Fruit fly (Drosophila melanogaster) whole organism, embryonic: ENCODE data around the gene RhoGAP19D.

Source experiments
- C15 ChIP-seq: fragments of 200-800 bp; sonication (Bioruptor generic); IDR thresholded peaks from 3 replicates; pipeline ENCODE4 v1.3.6; 2022; ENCODE audit warnings: missing biosample characterization, missing genetic modification characterization
- CG10274 ChIP-seq: fragments of 200-800 bp; sonication (Bioruptor generic); optimal IDR thresholded peaks from 3 replicates; lab custom pipeline; 2017; ENCODE audit warnings: missing biosample characterization, mild to moderate bottlenecking, missing genetic modification characterization
- CG10654 ChIP-seq: fragments of 200-800 bp; sonication (Bioruptor generic); optimal IDR thresholded peaks from 2 replicates; lab custom pipeline; 2016; ENCODE audit warnings: missing biosample characterization, missing genetic modification characterization
- CG11504 ChIP-seq: fragments of 200-800 bp; sonication (Bioruptor generic); optimal IDR thresholded peaks from 3 replicates; lab custom pipeline; 2019; ENCODE audit warnings: missing biosample characterization, mild to moderate bottlenecking, missing genetic modification characterization, moderate library complexity
- CG12391 ChIP-seq: fragments of 200-800 bp; sonication (Bioruptor generic); optimal IDR thresholded peaks from 3 replicates; lab custom pipeline; 2018; ENCODE audit warnings: missing biosample characterization, mild to moderate bottlenecking, missing genetic modification characterization, moderate library complexity
- CG12659 ChIP-seq: fragments of 200-800 bp; sonication (Bioruptor generic); optimal IDR thresholded peaks from 3 replicates; lab custom pipeline; 2017; ENCODE audit warnings: mild to moderate bottlenecking, missing biosample characterization, missing genetic modification reagents, missing genetic modification characterization
- CG13775 ChIP-seq: fragments of 200-800 bp; sonication (Bioruptor generic); optimal IDR thresholded peaks from 3 replicates; lab custom pipeline; 2017; ENCODE audit warnings: missing biosample characterization, mild to moderate bottlenecking, missing genetic modification characterization
- CG15514 ChIP-seq: fragments of 200-800 bp; sonication (Bioruptor generic); optimal IDR thresholded peaks from 3 replicates; lab custom pipeline; 2017; ENCODE audit warnings: missing biosample characterization, missing genetic modification characterization, mild to moderate bottlenecking, moderate library complexity, missing genetic modification reagents
- CG18011 ChIP-seq: fragments of 200-800 bp; sonication (Bioruptor generic); optimal IDR thresholded peaks from 2 replicates; lab custom pipeline; 2017; ENCODE audit warnings: missing biosample characterization, missing genetic modification characterization, mild to moderate bottlenecking, moderate library complexity, missing genotype
- CG18764 ChIP-seq: fragments of 200-800 bp; sonication (Bioruptor generic); optimal IDR thresholded peaks from 3 replicates; lab custom pipeline; 2016; ENCODE audit warnings: missing biosample characterization, missing genetic modification characterization
- CG2875 ChIP-seq: fragments of 200-800 bp; sonication (Bioruptor generic); optimal IDR thresholded peaks from 2 replicates; lab custom pipeline; 2017; ENCODE audit warnings: missing biosample characterization, mild to moderate bottlenecking, missing genetic modification characterization, missing genetic modification reagents
- CG31365 ChIP-seq: fragments of 200-800 bp; sonication (Bioruptor generic); optimal IDR thresholded peaks from 2 replicates; lab custom pipeline; 2018; ENCODE audit warnings: missing biosample characterization, mild to moderate bottlenecking, missing genetic modification characterization
- CG31441 ChIP-seq: fragments of 200-800 bp; sonication (Bioruptor generic); IDR thresholded peaks from 2 replicates; pipeline ENCODE4 v1.3.6; 2022; ENCODE audit warnings: missing biosample characterization, missing genetic modification characterization
- CG32532 ChIP-seq: fragments of 200-800 bp; sonication (Bioruptor generic); IDR thresholded peaks from 2 replicates; pipeline ENCODE4 v1.3.6; 2022; ENCODE audit warnings: missing biosample characterization, missing genetic modification characterization
- CG32772 ChIP-seq: fragments of 200-800 bp; sonication (Bioruptor generic); IDR thresholded peaks from 2 replicates; pipeline ENCODE4 v1.3.6; 2022; ENCODE audit warnings: missing biosample characterization, missing genetic modification characterization
- CG34376 ChIP-seq: fragments of 200-800 bp; sonication (Bioruptor generic); optimal IDR thresholded peaks from 2 replicates; lab custom pipeline; 2018; ENCODE audit warnings: missing biosample characterization, mild to moderate bottlenecking, missing genetic modification characterization
- CG6791 ChIP-seq: fragments of 200-800 bp; sonication (Bioruptor generic); IDR thresholded peaks from 3 replicates; pipeline ENCODE4 v1.3.6; 2022; ENCODE audit warnings: missing biosample characterization, missing genetic modification characterization; ENCODE audit not compliant: partially characterized antibody
- CG7928 ChIP-seq: fragments of 200-800 bp; sonication (Bioruptor generic); optimal IDR thresholded peaks from 2 replicates; lab custom pipeline; 2017; ENCODE audit warnings: missing biosample characterization, mild to moderate bottlenecking, missing genetic modification characterization
- CG8388 ChIP-seq: fragments of 200-800 bp; sonication (Bioruptor generic); optimal IDR thresholded peaks from 2 replicates; lab custom pipeline; 2019; ENCODE audit warnings: missing biosample characterization, mild to moderate bottlenecking, missing genetic modification characterization, moderate library complexity
- CG8478 ChIP-seq: fragments of >200 bp; optimal IDR thresholded peaks from 2 replicates; lab custom pipeline; 2018
- CG8924 ChIP-seq: fragments of 200-800 bp; optimal IDR thresholded peaks from 3 replicates; lab custom pipeline; 2019; ENCODE audit warnings: missing biosample characterization, mild to moderate bottlenecking, missing genetic modification characterization, moderate library complexity
- CHES-1-like ChIP-seq: fragments of 200-800 bp; sonication (Bioruptor generic); optimal IDR thresholded peaks from 2 replicates; lab custom pipeline; 2016; ENCODE audit warnings: missing biosample characterization, missing genetic modification characterization
- D19A ChIP-seq: fragments of 200-800 bp; optimal IDR thresholded peaks from 3 replicates; lab custom pipeline; 2019; ENCODE audit warnings: missing biosample characterization, mild to moderate bottlenecking, missing genetic modification characterization, moderate library complexity
- Gug ChIP-seq: fragments of 200-800 bp; sonication (Bioruptor generic); IDR thresholded peaks from 4 replicates; pipeline ENCODE4 v1.3.6; 2022; ENCODE audit warnings: missing biosample characterization, missing genetic modification characterization
- Hsf ChIP-seq: fragments of 200-800 bp; sonication (Bioruptor generic); optimal IDR thresholded peaks from 3 replicates; lab custom pipeline; 2016; ENCODE audit warnings: missing biosample characterization, missing genetic modification characterization
- Nf-YA ChIP-seq: fragments of 200-800 bp; sonication (Bioruptor generic); IDR thresholded peaks from 2 replicates; pipeline ENCODE4 v1.3.6; 2022; ENCODE audit warnings: missing biosample characterization, missing genetic modification characterization
- Nf-YC ChIP-seq: fragments of 200-800 bp; optimal IDR thresholded peaks from 3 replicates; lab custom pipeline; 2019; ENCODE audit warnings: missing biosample characterization, mild to moderate bottlenecking, missing genetic modification characterization, moderate library complexity
- Oaz ChIP-seq: fragments of 200-800 bp; sonication (Bioruptor generic); IDR thresholded peaks from 2 replicates; pipeline ENCODE4 v1.3.6; 2022; ENCODE audit warnings: missing biosample characterization, missing genetic modification characterization
- Opbp ChIP-seq: fragments of 200-800 bp; sonication (Bioruptor generic); IDR thresholded peaks from 3 replicates; pipeline ENCODE4 v1.3.6; 2022; ENCODE audit warnings: missing biosample characterization, missing genetic modification characterization; ENCODE audit not compliant: partially characterized antibody
- PHDP ChIP-seq: fragments of 200-800 bp; sonication (Bioruptor generic); optimal IDR thresholded peaks from 3 replicates; lab custom pipeline; 2018; ENCODE audit warnings: missing biosample characterization, mild to moderate bottlenecking, missing genetic modification characterization, moderate library complexity
- ap ChIP-seq: fragments of 200-800 bp; sonication (Bioruptor generic); IDR thresholded peaks from 2 replicates; pipeline ENCODE4 v1.3.6; 2022; ENCODE audit warnings: missing biosample characterization, missing genetic modification characterization
- ci ChIP-seq: fragments of 200-800 bp; sonication (Bioruptor generic); IDR thresholded peaks from 3 replicates; pipeline ENCODE4 v1.3.6; 2022; ENCODE audit warnings: missing biosample characterization, missing genetic modification characterization
- corto ChIP-seq: fragments of 200-800 bp; sonication (Bioruptor generic); optimal IDR thresholded peaks from 2 replicates; lab custom pipeline; 2016; ENCODE audit warnings: missing biosample characterization, mild to moderate bottlenecking, missing genetic modification characterization, moderate library complexity
- en ChIP-seq: fragments of 200-800 bp; sonication (Bioruptor generic); optimal IDR thresholded peaks from 2 replicates; lab custom pipeline; 2016; ENCODE audit warnings: missing biosample characterization, missing genetic modification characterization
- hth ChIP-seq: fragments of >200 bp; optimal IDR thresholded peaks from 2 replicates; lab custom pipeline; 2017; ENCODE audit warnings: inconsistent platforms
- lilli ChIP-seq: fragments of 200-800 bp; sonication (Bioruptor generic); optimal IDR thresholded peaks from 3 replicates; lab custom pipeline; 2016; ENCODE audit warnings: missing biosample characterization, missing genetic modification characterization
- lov ChIP-seq, 2 experiments: fragments of 200-800 bp in 1 of 2; fragments of >200 bp in 1 of 2; sonication (Bioruptor generic) in 1 of 2; IDR thresholded peaks in 1 of 2; optimal IDR thresholded peaks in 1 of 2; 2 replicates in 1 of 2; 3 replicates in 1 of 2; pipeline versions ENCODE4 v1.3.6 to Lab custom; 2017 to 2022; ENCODE audit warnings: missing biosample characterization in 1 of 2, missing genetic modification characterization in 1 of 2
- maf-S ChIP-seq: fragments of 200-800 bp; sonication (Bioruptor generic); optimal IDR thresholded peaks from 2 replicates; lab custom pipeline; 2016; ENCODE audit warnings: missing biosample characterization, missing genetic modification characterization
- pan ChIP-seq, 4 experiments: fragments of >200 bp in 3 of 4; fragments of 200-800 bp in 1 of 4; sonication (Bioruptor generic) in 1 of 4; optimal IDR thresholded peaks in 3 of 4; IDR thresholded peaks in 1 of 4; 2 replicates each; pipeline versions ENCODE4 v1.3.6 to Lab custom; 2017 to 2022; ENCODE audit warnings: missing biosample characterization in 2 of 4, missing genetic modification characterization in 2 of 4, mixed read lengths in 1 of 4
- pzg ChIP-seq: fragments of 200-800 bp; sonication (Bioruptor generic); optimal IDR thresholded peaks from 3 replicates; lab custom pipeline; 2018; ENCODE audit warnings: missing biosample characterization, mild to moderate bottlenecking, missing genetic modification characterization, moderate library complexity
- scrt ChIP-seq: fragments of 200-800 bp; sonication (Bioruptor generic); optimal IDR thresholded peaks from 2 replicates; lab custom pipeline; 2018; ENCODE audit warnings: missing biosample characterization, mild to moderate bottlenecking, missing genetic modification characterization, moderate library complexity
- seq ChIP-seq: fragments of 200-800 bp; sonication (Bioruptor generic); IDR thresholded peaks from 2 replicates; pipeline ENCODE4 v1.3.6; 2022; ENCODE audit warnings: missing biosample characterization, missing genetic modification characterization
- shn ChIP-seq: fragments of 200-800 bp; sonication (Bioruptor generic); optimal IDR thresholded peaks from 3 replicates; lab custom pipeline; 2016; ENCODE audit warnings: missing biosample characterization, missing genetic modification characterization
- tna ChIP-seq: fragments of 200-800 bp; sonication (Bioruptor generic); IDR thresholded peaks from 2 replicates; pipeline ENCODE4 v1.3.6; 2022; ENCODE audit warnings: missing biosample characterization, missing genetic modification characterization; ENCODE audit not compliant: partially characterized antibody
- tx ChIP-seq: fragments of 200-800 bp; sonication (Bioruptor generic); optimal IDR thresholded peaks from 2 replicates; lab custom pipeline; 2016; ENCODE audit warnings: missing biosample characterization, missing genetic modification characterization
- wor ChIP-seq: fragments of 200-800 bp; sonication (Bioruptor generic); IDR thresholded peaks from 2 replicates; pipeline ENCODE4 v1.3.6; 2022; ENCODE audit warnings: missing biosample characterization, missing genetic modification characterization
- zen ChIP-seq: fragments of 200-800 bp; sonication (Bioruptor generic); optimal IDR thresholded peaks from 3 replicates; lab custom pipeline; 2018; ENCODE audit warnings: missing biosample characterization, mild to moderate bottlenecking, missing genetic modification characterization, moderate library complexity
- zfh1 ChIP-seq: fragments of 200-800 bp; sonication (Bioruptor generic); IDR thresholded peaks from 3 replicates; pipeline ENCODE4 v1.3.6; 2022; ENCODE audit warnings: missing biosample characterization, missing genetic modification characterization

Gene RhoGAP19D

dm6 chrX:20509535-20510424 is 714 bp downstream of the RhoGAP19D start (continued):
- TF ChIP-seq en (GFP tag; lab: Kevin White, UChicago) (no peak), pan (optimal IDR thresholded peaks at IDR 0.05; lab: Kevin White, UChicago) (no peak), pan (GFP tag; optimal IDR thresholded peaks at IDR 0.05 in 1 of 2, IDR thresholded peaks at IDR 0.05 in 1 of 2) (no peak), CG12659 (GFP tag; lab: Kevin White, UChicago) (no peak), CG32772 (GFP tag; lab: Robert Waterston, UW) (0 out of 2 replicates have a peak, but pooled peaks have one; percentile 36), CG8388 (GFP tag; lab: Kevin White, UChicago) (peak; percentile 8), PHDP (tag; lab: Kevin White, UChicago) (no peak), Hsf (GFP tag; lab: Kevin White, UChicago) (peak; percentile 23), CG8924 (peak; percentile 13), C15 (GFP tag; lab: Robert Waterston, UW) (no peak), Oaz (GFP tag; lab: Robert Waterston, UW) (no peak), CG31441 (GFP tag; lab: Robert Waterston, UW) (peak; percentile 46), CG15514 (GFP tag; lab: Kevin White, UChicago) (no peak), Opbp (no peak), CG2875 (GFP tag; lab: Kevin White, UChicago) (no peak), CG18011 (GFP tag; lab: Kevin White, UChicago) (no peak), hth (lab: Kevin White, UChicago) (no peak), CG12391 (tag; lab: Kevin White, UChicago) (peak; percentile 24), CG10274 (no peak), pzg (GFP tag; lab: Kevin White, UChicago) (no peak), Gug (GFP tag; lab: Robert Waterston, UW) (no peak), zfh1 (GFP tag; lab: Robert Waterston, UW) (peak; percentile 53; the same call in 1 of the 3 replicates), CG34376 (GFP tag; lab: Kevin White, UChicago) (no peak), CG32532 (GFP tag; lab: Robert Waterston, UW) (no peak), CHES-1-like (no peak), tx (GFP tag; lab: Kevin White, UChicago) (no peak), tna (GFP tag; lab: Robert Waterston, UW) (no peak), CG13775 (no peak), CG6791 (GFP tag; lab: Robert Waterston, UW) (no peak), maf-S (GFP tag; lab: Kevin White, UChicago) (no peak), D19A (tag; lab: Kevin White, UChicago) (peak; percentile 14), corto (peak; percentile 22), ci (GFP tag; lab: Robert Waterston, UW) (peak; percentile 37; the same call in 1 of the 3 replicates), scrt (GFP tag; lab: Kevin White, UChicago) (peak; percentile 53), ap (GFP tag; lab: Robert Waterston, UW) (no peak), lilli (peak; percentile 12), CG31365 (tag; lab: Kevin White, UChicago) (no peak), CG18764 (GFP tag; lab: Kevin White, UChicago) (no peak), CG8478 (no peak), CG10654 (GFP tag; lab: Kevin White, UChicago) (no peak), CG11504 (tag; lab: Kevin White, UChicago) (peak; percentile 46), zen (no peak), wor (GFP tag; lab: Robert Waterston, UW) (no peak), lov (optimal IDR thresholded peaks at IDR 0.05; lab: Kevin White, UChicago) (no peak), lov (GFP tag; IDR thresholded peaks at IDR 0.05; lab: Robert Waterston, UW) (no peak), Nf-YC (no peak), shn (GFP tag; lab: Kevin White, UChicago) (no peak), seq (GFP tag; lab: Robert Waterston, UW) (no peak), CG7928 (no peak), Nf-YA (no peak)
